Worm (Caenorhabditis elegans): ENCODE results near the gene dhs-15.

ce11 chrV:2725225-2725624 is 44.4 kb downstream of the dhs-15 start, which contains the start of gene srg-59:
- no peak for TF ChIP-seq sea-2 (GFP tag; optimal IDR thresholded peaks at IDR 0.05)
- TF ChIP-seq nfya-1 (tag; optimal IDR thresholded peaks at IDR 0.05; ENCODE audit: insufficient read depth): no peak
- no peak for TF ChIP-seq ceh-28 (tag; optimal IDR thresholded peaks at IDR 0.05)
- no peak for TF ChIP-seq unc-62 (GFP tag; optimal IDR thresholded peaks at IDR 0.05)
- TF ChIP-seq tbx-2 (tag; optimal IDR thresholded peaks at IDR 0.05): no peak
- no peak for TF ChIP-seq nhr-28 (tag; optimal IDR thresholded peaks at IDR 0.05)
